Worm (Caenorhabditis elegans) whole organism, young adult: ENCODE data around the gene C16A3.2.

Experiments
- F10E7.11 ChIP-seq: sonication (generic microtip); optimal IDR thresholded peaks from 2 replicates; lab custom pipeline; 2017; ENCODE audit warnings: mild to moderate bottlenecking, missing genetic modification characterization, moderate library complexity, missing compliant biosample characterization
- cebp-2 ChIP-seq: fragments of 200-800 bp; sonication (Bioruptor generic); IDR thresholded peaks from 2 replicates; pipeline ENCODE4 v1.3.6; 2022; ENCODE audit warnings: missing genetic modification characterization, missing compliant biosample characterization
- gei-17 ChIP-seq: fragments of 200-800 bp; sonication (Bioruptor generic); optimal IDR thresholded peaks from 2 replicates; lab custom pipeline; 2018; ENCODE audit warnings: mild to moderate bottlenecking, missing genetic modification characterization, missing compliant biosample characterization
- unc-62 ChIP-seq: fragments of 150-350 bp; optimal IDR thresholded peaks from 2 replicates; lab custom pipeline; 2014; ENCODE audit warnings: missing biosample characterization, missing genetic modification reagents, missing genetic modification characterization
- ztf-18 ChIP-seq: sonication (generic microtip); optimal IDR thresholded peaks from 2 replicates; lab custom pipeline; 2016; ENCODE audit warnings: missing genotype, mild to moderate bottlenecking, missing genetic modification characterization, missing compliant biosample characterization
- ztf-25 ChIP-seq: fragments of 200-800 bp; sonication (Bioruptor generic); IDR thresholded peaks from 2 replicates; pipeline ENCODE4 v1.3.6; 2022; ENCODE audit warnings: missing genetic modification reagents, missing genetic modification characterization, missing compliant biosample characterization

DNA sequence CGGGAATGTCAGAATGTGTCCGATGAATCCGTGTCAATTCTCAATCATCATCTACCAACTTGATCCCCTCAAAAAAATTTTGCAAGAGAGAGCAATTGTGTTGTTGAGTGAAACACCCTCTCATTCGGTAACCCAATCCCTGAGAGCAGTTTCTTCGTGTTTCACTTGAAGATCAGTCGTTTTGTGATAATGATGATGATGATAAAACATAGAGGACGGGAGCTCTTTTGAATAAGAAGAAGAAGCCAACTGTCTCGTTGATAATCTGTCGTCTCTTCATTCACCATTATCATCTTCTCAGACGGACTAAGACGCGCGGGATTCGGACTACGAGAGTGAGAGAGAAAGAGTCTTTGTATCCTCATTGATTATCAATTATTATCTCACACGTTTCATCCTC lies 15.5 kb downstream of the C16A3.2 start:
- TF ChIP-seq gei-17 (GFP tag; lab: Kevin White, UChicago) (no peak), ztf-25 (GFP tag; lab: Robert Waterston, UW) (no peak), unc-62 (GFP tag; lab: Kevin White, UChicago) (no peak), cebp-2 (no peak), ztf-18 (tag; lab: Kevin White, UChicago) (no peak), F10E7.11 (tag; lab: Kevin White, UChicago) (no peak)
